Fruit fly (Drosophila melanogaster) whole organism, embryonic: ENCODE measurements around the gene CG9166.

ENCODE experiments used
- CG11093 ChIP-seq: fragments of 200-800 bp; sonication (Bioruptor generic); IDR thresholded peaks from 3 replicates; pipeline ENCODE4 v1.3.6; 2022; ENCODE audit warnings: missing biosample characterization, missing genetic modification characterization
- CG12155 ChIP-seq: fragments of 200-800 bp; sonication (Bioruptor generic); optimal IDR thresholded peaks from 3 replicates; lab custom pipeline; 2016; ENCODE audit warnings: missing biosample characterization, missing genetic modification characterization
- CG12219 ChIP-seq: fragments of 200-800 bp; sonication (Bioruptor generic); optimal IDR thresholded peaks from 3 replicates; lab custom pipeline; 2018; ENCODE audit warnings: missing biosample characterization, mild to moderate bottlenecking, missing genetic modification characterization
- CG12744 ChIP-seq: fragments of 200-800 bp; sonication (Bioruptor generic); optimal IDR thresholded peaks from 2 replicates; lab custom pipeline; 2016; ENCODE audit warnings: missing biosample characterization, missing genetic modification characterization
- CG13296 ChIP-seq: fragments of 200-800 bp; sonication (Bioruptor generic); optimal IDR thresholded peaks from 3 replicates; lab custom pipeline; 2018; ENCODE audit warnings: missing biosample characterization, mild to moderate bottlenecking, missing genetic modification characterization
- CG15011 ChIP-seq: fragments of 200-800 bp; sonication (Bioruptor generic); optimal IDR thresholded peaks from 3 replicates; lab custom pipeline; 2018; ENCODE audit warnings: missing biosample characterization, mild to moderate bottlenecking, missing genetic modification characterization
- CG16779 ChIP-seq: fragments of 200-800 bp; sonication (Bioruptor generic); IDR thresholded peaks from 2 replicates; pipeline ENCODE4 v1.3.6; 2022; ENCODE audit warnings: missing biosample characterization, missing genetic modification characterization
- CG18619 ChIP-seq: fragments of 200-800 bp; sonication (Bioruptor generic); optimal IDR thresholded peaks from 3 replicates; lab custom pipeline; 2017; ENCODE audit warnings: missing biosample characterization, mild to moderate bottlenecking, missing genetic modification characterization
- CG2129 ChIP-seq: fragments of 200-800 bp; sonication (Bioruptor generic); IDR thresholded peaks from 2 replicates; pipeline ENCODE4 v1.3.6; 2022; ENCODE audit warnings: missing biosample characterization, missing genetic modification characterization; ENCODE audit not compliant: partially characterized antibody
- CG4404 ChIP-seq: fragments of 200-800 bp; sonication (Bioruptor generic); IDR thresholded peaks from 2 replicates; pipeline ENCODE4 v1.3.6; 2022; ENCODE audit warnings: missing biosample characterization, missing genetic modification characterization
- CG9876 ChIP-seq: fragments of 200-800 bp; sonication (Bioruptor generic); optimal IDR thresholded peaks from 2 replicates; lab custom pipeline; 2016; ENCODE audit warnings: missing biosample characterization, missing genetic modification characterization
- CHES-1-like ChIP-seq: fragments of 200-800 bp; sonication (Bioruptor generic); optimal IDR thresholded peaks from 2 replicates; lab custom pipeline; 2016; ENCODE audit warnings: missing biosample characterization, missing genetic modification characterization
- Camta ChIP-seq: fragments of 200-800 bp; sonication (Bioruptor generic); optimal IDR thresholded peaks from 2 replicates; lab custom pipeline; 2016; ENCODE audit warnings: missing biosample characterization, missing genetic modification characterization
- Dip3 ChIP-seq: fragments of 200-800 bp; sonication (Bioruptor generic); optimal IDR thresholded peaks from 3 replicates; lab custom pipeline; 2016; ENCODE audit warnings: missing biosample characterization, missing genetic modification characterization
- H2.0 ChIP-seq: fragments of 200-800 bp; sonication (Bioruptor generic); IDR thresholded peaks from 2 replicates; pipeline ENCODE4 v1.3.6; 2022; ENCODE audit warnings: missing biosample characterization, missing genetic modification characterization
- Hr78 ChIP-seq, 2 experiments: fragments of 200-800 bp in 1 of 2; fragments of >200 bp in 1 of 2; sonication (Bioruptor generic) in 1 of 2; optimal IDR thresholded peaks; 2 replicates each; lab custom pipeline; 2017 to 2019; ENCODE audit warnings: missing biosample characterization in 2 of 2, missing genetic modification characterization in 2 of 2, mild to moderate bottlenecking in 1 of 2, moderate library complexity in 1 of 2
- Hsf ChIP-seq: fragments of 200-800 bp; sonication (Bioruptor generic); optimal IDR thresholded peaks from 3 replicates; lab custom pipeline; 2016; ENCODE audit warnings: missing biosample characterization, missing genetic modification characterization
- Jarid2 ChIP-seq: fragments of 200-800 bp; sonication (Bioruptor generic); optimal IDR thresholded peaks from 3 replicates; lab custom pipeline; 2017; ENCODE audit warnings: mild to moderate bottlenecking, missing biosample characterization, missing genetic modification reagents, missing genetic modification characterization
- Lim3 ChIP-seq: fragments of 200-800 bp; sonication (Bioruptor generic); IDR thresholded peaks from 2 replicates; pipeline ENCODE4 v1.3.6; 2022; ENCODE audit warnings: missing biosample characterization, missing genetic modification characterization
- MBD-R2 ChIP-seq: fragments of 200-800 bp; sonication (Bioruptor generic); IDR thresholded peaks from 2 replicates; pipeline ENCODE4 v1.3.6; 2022; ENCODE audit warnings: missing biosample characterization, missing genetic modification characterization
- Optix ChIP-seq: fragments of 200-800 bp; sonication (Bioruptor generic); IDR thresholded peaks from 3 replicates; pipeline ENCODE4 v1.3.6; 2022; ENCODE audit warnings: missing biosample characterization, missing genetic modification characterization
- Six4 ChIP-seq: fragments of 200-800 bp; sonication (Bioruptor generic); optimal IDR thresholded peaks from 2 replicates; lab custom pipeline; 2016; ENCODE audit warnings: missing biosample characterization, missing genetic modification characterization
- Sox102F ChIP-seq: fragments of 200-800 bp; sonication (Bioruptor generic); optimal IDR thresholded peaks from 2 replicates; lab custom pipeline; 2018; ENCODE audit warnings: missing biosample characterization, mild to moderate bottlenecking, missing genetic modification characterization, moderate library complexity
- Trl ChIP-seq, 3 experiments: fragments of >200 bp in 2 of 3; fragments of 200-800 bp in 1 of 3; sonication (Bioruptor generic) in 1 of 3; optimal IDR thresholded peaks; 2 replicates in 1 of 3; 3 replicates in 2 of 3; lab custom pipeline; 2016 to 2017; ENCODE audit warnings: missing biosample characterization in 1 of 3, missing genetic modification characterization in 1 of 3
- Xrp1 ChIP-seq: fragments of 200-800 bp; sonication (Bioruptor generic); IDR thresholded peaks from 2 replicates; pipeline ENCODE4 v1.3.6; 2022; ENCODE audit warnings: missing biosample characterization, missing genetic modification characterization
- abd-A ChIP-seq: fragments of 200-800 bp; sonication (Bioruptor generic); optimal IDR thresholded peaks from 3 replicates; lab custom pipeline; 2019; ENCODE audit warnings: missing biosample characterization, mild to moderate bottlenecking, missing genetic modification characterization, moderate library complexity
- al ChIP-seq: fragments of 200-800 bp; sonication (Bioruptor generic); IDR thresholded peaks from 2 replicates; pipeline ENCODE4 v1.3.6; 2022; ENCODE audit warnings: missing biosample characterization, missing genetic modification characterization
- az2 ChIP-seq: fragments of 200-800 bp; sonication (Bioruptor generic); optimal IDR thresholded peaks from 3 replicates; lab custom pipeline; 2016; ENCODE audit warnings: missing biosample characterization, missing genetic modification characterization
- cato ChIP-seq: fragments of 200-800 bp; sonication (Bioruptor generic); optimal IDR thresholded peaks from 2 replicates; lab custom pipeline; 2016; ENCODE audit warnings: missing biosample characterization, missing genetic modification characterization, borderline replicate concordance
- dpn ChIP-seq, 2 experiments: fragments of 200-800 bp; sonication (Bioruptor generic); optimal IDR thresholded peaks; 3 replicates each; lab custom pipeline; 2016; ENCODE audit warnings: missing biosample characterization in 2 of 2, missing genetic modification characterization in 2 of 2
- ewg ChIP-seq: fragments of 200-800 bp; sonication (Bioruptor generic); optimal IDR thresholded peaks from 3 replicates; lab custom pipeline; 2017; ENCODE audit warnings: mild to moderate bottlenecking, missing biosample characterization, missing genetic modification reagents, missing genetic modification characterization
- fru ChIP-seq: fragments of >200 bp; optimal IDR thresholded peaks from 2 replicates; lab custom pipeline; 2017
- gsb ChIP-seq: fragments of 200-800 bp; sonication (Bioruptor generic); IDR thresholded peaks from 2 replicates; pipeline ENCODE4 v1.3.6; 2022; ENCODE audit warnings: missing biosample characterization, missing genetic modification characterization
- gsb-n ChIP-seq: fragments of 200-800 bp; sonication (Bioruptor generic); optimal IDR thresholded peaks from 3 replicates; lab custom pipeline; 2018; ENCODE audit warnings: missing biosample characterization, mild to moderate bottlenecking, missing genetic modification characterization
- ind ChIP-seq: fragments of 200-800 bp; sonication (Bioruptor generic); optimal IDR thresholded peaks from 3 replicates; lab custom pipeline; 2016; ENCODE audit warnings: missing biosample characterization, missing genetic modification characterization
- klu ChIP-seq: fragments of 200-800 bp; sonication (Bioruptor generic); IDR thresholded peaks from 2 replicates; pipeline ENCODE4 v1.3.6; 2022; ENCODE audit warnings: missing biosample characterization, missing genetic modification characterization
- lola ChIP-seq, 3 experiments: fragments of >200 bp in 2 of 3; fragments of 200-800 bp in 1 of 3; sonication (Bioruptor generic) in 1 of 3; optimal IDR thresholded peaks; 2 replicates each; lab custom pipeline; 2017 to 2019; ENCODE audit warnings: missing biosample characterization in 3 of 3, missing genetic modification characterization in 3 of 3, mild to moderate bottlenecking in 1 of 3, moderate library complexity in 1 of 3
- mld ChIP-seq: fragments of 200-800 bp; sonication (Bioruptor generic); IDR thresholded peaks from 3 replicates; pipeline ENCODE4 v1.3.6; 2022; ENCODE audit warnings: missing biosample characterization, missing genetic modification characterization; ENCODE audit not compliant: partially characterized antibody
- otp ChIP-seq: fragments of 200-800 bp; sonication (Bioruptor generic); IDR thresholded peaks from 3 replicates; pipeline ENCODE4, ENCODE4 v1.3.6; 2022; ENCODE audit warnings: missing biosample characterization, missing genetic modification characterization
- pzg ChIP-seq: fragments of 200-800 bp; sonication (Bioruptor generic); optimal IDR thresholded peaks from 3 replicates; lab custom pipeline; 2018; ENCODE audit warnings: missing biosample characterization, mild to moderate bottlenecking, missing genetic modification characterization, moderate library complexity
- ranshi ChIP-seq: fragments of 200-800 bp; sonication (Bioruptor generic); IDR thresholded peaks from 2 replicates; pipeline ENCODE4 v1.3.6; 2022; ENCODE audit warnings: missing biosample characterization, missing genetic modification characterization
- repo ChIP-seq: fragments of 200-800 bp; sonication (Bioruptor generic); optimal IDR thresholded peaks from 2 replicates; lab custom pipeline; 2016; ENCODE audit warnings: missing biosample characterization, missing genetic modification characterization
- seq ChIP-seq: fragments of 200-800 bp; sonication (Bioruptor generic); IDR thresholded peaks from 2 replicates; pipeline ENCODE4 v1.3.6; 2022; ENCODE audit warnings: missing biosample characterization, missing genetic modification characterization
- sisA ChIP-seq: fragments of 200-800 bp; sonication (Bioruptor generic); IDR thresholded peaks from 2 replicates; pipeline ENCODE4 v1.3.6; 2022; ENCODE audit warnings: missing biosample characterization, missing genetic modification characterization
- slp2 ChIP-seq: fragments of 200-800 bp; sonication (Bioruptor generic); optimal IDR thresholded peaks from 2 replicates; lab custom pipeline; 2016; ENCODE audit warnings: missing biosample characterization, missing genetic modification characterization
- tgo ChIP-seq: fragments of 200-800 bp; sonication (Bioruptor generic); IDR thresholded peaks from 3 replicates; pipeline ENCODE4 v1.3.6; 2022; ENCODE audit warnings: missing biosample characterization, missing genetic modification characterization
- tin ChIP-seq: fragments of 200-800 bp; sonication (Bioruptor generic); optimal IDR thresholded peaks from 3 replicates; lab custom pipeline; 2016; ENCODE audit warnings: missing biosample characterization, missing genetic modification characterization
- tio ChIP-seq: fragments of 200-800 bp; sonication (Bioruptor generic); optimal IDR thresholded peaks from 2 replicates; lab custom pipeline; 2017; ENCODE audit warnings: missing biosample characterization, missing genetic modification characterization, inconsistent platforms
- vvl ChIP-seq: fragments of 200-800 bp; sonication (Bioruptor generic); IDR thresholded peaks from 2 replicates; pipeline ENCODE4 v1.3.6; 2022; ENCODE audit warnings: missing biosample characterization, missing genetic modification characterization
- zfh2 ChIP-seq: fragments of 200-800 bp; sonication (Bioruptor generic); optimal IDR thresholded peaks from 2 replicates; lab custom pipeline; 2016; ENCODE audit warnings: missing biosample characterization, missing genetic modification characterization

Gene CG9166

DNA sequence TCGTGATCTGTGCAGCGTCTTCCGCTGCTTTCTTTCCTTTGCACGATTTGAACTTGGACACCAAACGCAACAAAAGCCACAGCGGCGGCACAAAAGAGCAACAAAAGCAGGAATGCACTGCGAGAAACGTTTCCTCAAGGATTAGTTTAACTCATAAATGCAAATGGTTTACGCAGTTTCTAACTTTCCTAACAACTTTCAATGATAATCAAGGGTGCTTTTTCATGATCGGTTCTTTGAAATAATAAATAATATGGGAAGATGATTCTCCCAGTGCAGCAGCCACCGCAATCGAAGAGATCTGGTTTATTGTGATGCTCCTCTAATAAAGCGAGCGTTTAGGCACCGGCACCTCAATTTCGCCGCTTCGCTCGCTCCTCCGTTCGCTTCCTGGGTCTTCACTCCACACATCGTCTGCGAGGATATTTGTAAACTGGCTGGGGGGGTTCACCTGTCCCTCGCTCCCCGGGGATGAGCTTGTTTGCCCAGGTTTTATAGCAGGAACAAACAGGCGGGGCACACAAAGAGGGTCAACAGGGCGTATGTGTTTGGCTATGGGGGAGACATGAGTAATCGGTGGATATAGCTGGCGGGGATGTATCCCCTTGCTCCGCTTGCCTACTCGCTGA is 31.7 kb upstream of the CG9166 start (continued):
- no peak for TF ChIP-seq Trl (optimal IDR thresholded peaks at IDR 0.05; lab: Kevin White, UChicago)
- TF ChIP-seq Trl (GFP tag; optimal IDR thresholded peaks at IDR 0.05; lab: Kevin White, UChicago) = peak; percentile 60
- TF ChIP-seq ranshi (GFP tag; lab: Robert Waterston, UW) = peak; percentile 63
- TF ChIP-seq CHES-1-like (GFP tag; lab: Kevin White, UChicago) = peak; percentile 33
- TF ChIP-seq Lim3 (GFP tag; lab: Robert Waterston, UW) = peak; percentile 58; the same call in 1 of the 2 replicates
- TF ChIP-seq zfh2 (GFP tag; lab: Kevin White, UChicago) = peak; percentile 1
- peak; percentile 66; the same call in 2 of the 3 replicates for TF ChIP-seq CG11093 (GFP tag; lab: Robert Waterston, UW)
- TF ChIP-seq Xrp1 = peak; percentile 89
- no peak for TF ChIP-seq pzg
- no peak for TF ChIP-seq gsb-n (tag; lab: Kevin White, UChicago)
- TF ChIP-seq Camta (GFP tag; lab: Kevin White, UChicago) = peak; percentile 49
- peak; percentile 87 for TF ChIP-seq az2
- TF ChIP-seq CG4404 (GFP tag; lab: Robert Waterston, UW) = 0 out of 2 replicates have a peak, but pooled peaks have one; percentile 29
- peak; percentile 67 for TF ChIP-seq slp2 (GFP tag; lab: Kevin White, UChicago)
- peak; percentile 92 for TF ChIP-seq sisA (GFP tag; lab: Robert Waterston, UW)
- TF ChIP-seq lola (GFP tag; optimal IDR thresholded peaks at IDR 0.05; lab: Kevin White, UChicago) = peak in 1 of 3 experiments; percentile 69
- TF ChIP-seq mld (GFP tag; lab: Robert Waterston, UW) = no peak
- TF ChIP-seq Six4 (GFP tag; lab: Kevin White, UChicago) = peak; percentile 82
- no peak for TF ChIP-seq CG15011 (GFP tag; lab: Kevin White, UChicago)
- TF ChIP-seq CG2129 (GFP tag; lab: Robert Waterston, UW) = no peak
- TF ChIP-seq ind (GFP tag; lab: Kevin White, UChicago) = peak; percentile 82
- TF ChIP-seq tio (GFP tag; lab: Kevin White, UChicago) = peak; percentile 40
- TF ChIP-seq ewg (GFP tag; lab: Kevin White, UChicago) = peak; percentile 77
- TF ChIP-seq CG13296 = peak; percentile 26
- TF ChIP-seq Sox102F = peak; percentile 93
- peak; percentile 58; the same call in 1 of the 2 replicates for TF ChIP-seq seq
- TF ChIP-seq vvl (GFP tag; lab: Robert Waterston, UW) = peak; percentile 96
- peak; percentile 79 for TF ChIP-seq tgo (GFP tag; lab: Robert Waterston, UW)
- peak; percentile 84 for TF ChIP-seq Hsf (GFP tag; lab: Kevin White, UChicago)
- TF ChIP-seq CG12155 (GFP tag; lab: Kevin White, UChicago) = peak; percentile 33
- peak; percentile 84 for TF ChIP-seq otp (GFP tag; lab: Robert Waterston, UW)
- TF ChIP-seq H2.0 = peak; percentile 76
- TF ChIP-seq Jarid2 (GFP tag; lab: Kevin White, UChicago) = peak; percentile 7
- no peak for TF ChIP-seq gsb (GFP tag; lab: Robert Waterston, UW)
- TF ChIP-seq CG16779 (GFP tag; lab: Robert Waterston, UW) = no peak
- TF ChIP-seq Dip3 (GFP tag; lab: Kevin White, UChicago) = peak; percentile 47
- TF ChIP-seq Optix (GFP tag; lab: Robert Waterston, UW) = peak; percentile 83
- TF ChIP-seq tin (GFP tag; lab: Kevin White, UChicago) = peak; percentile 86
- TF ChIP-seq CG12219 (GFP tag; lab: Kevin White, UChicago) = peak; percentile 76
- peak; percentile 25 for TF ChIP-seq repo (GFP tag; lab: Kevin White, UChicago)
- no peak for TF ChIP-seq Hr78 (GFP tag; optimal IDR thresholded peaks at IDR 0.05; lab: Kevin White, UChicago)
- TF ChIP-seq CG18619 (GFP tag; lab: Kevin White, UChicago) = peak; percentile 57
- TF ChIP-seq CG12744 = no peak
- TF ChIP-seq fru (lab: Kevin White, UChicago) = no peak
- TF ChIP-seq cato (GFP tag; lab: Kevin White, UChicago) = peak; percentile 58
- 0 out of 2 replicates have a peak, but pooled peaks have one; percentile 9 for TF ChIP-seq al (GFP tag; lab: Robert Waterston, UW)
- no peak for TF ChIP-seq MBD-R2
- TF ChIP-seq klu (GFP tag; lab: Robert Waterston, UW) = no peak
- no peak for TF ChIP-seq abd-A (tag; lab: Kevin White, UChicago)
- no peak for TF ChIP-seq CG9876 (GFP tag; lab: Kevin White, UChicago)
- peak; percentile 74 to 79 for TF ChIP-seq dpn (GFP tag; optimal IDR thresholded peaks at IDR 0.05; lab: Kevin White, UChicago)
